Worm (Caenorhabditis elegans) whole organism, mixed stage, embryonic: ENCODE results near the gene fat-1.

Source experiments
- bed-3 ChIP-seq: fragments of 200-800 bp; sonication (Bioruptor generic); optimal IDR thresholded peaks from 3 replicates; lab custom pipeline; 2018; ENCODE audit warnings: mild to moderate bottlenecking, missing genetic modification characterization, moderate library complexity, missing compliant biosample characterization
- blmp-1 ChIP-seq: fragments of 150-350 bp; optimal IDR thresholded peaks from 2 replicates; lab custom pipeline; 2014; ENCODE audit warnings: missing biosample characterization, missing genetic modification characterization
- ceh-39 ChIP-seq: fragments of 150-350 bp; optimal IDR thresholded peaks from 2 replicates; lab custom pipeline; 2014; ENCODE audit warnings: missing biosample characterization, missing genetic modification characterization
- ceh-43 ChIP-seq: fragments of 200-800 bp; sonication (Bioruptor generic); optimal IDR thresholded peaks from 2 replicates; lab custom pipeline; 2018; ENCODE audit warnings: mild to moderate bottlenecking, missing genetic modification characterization, moderate library complexity, missing compliant biosample characterization
- ceh-83 ChIP-seq: fragments of 200-800 bp; sonication (Bioruptor generic); optimal IDR thresholded peaks from 2 replicates; lab custom pipeline; 2018; ENCODE audit warnings: mild to moderate bottlenecking, missing genetic modification characterization, missing compliant biosample characterization
- ces-1 ChIP-seq: fragments of 150-350 bp; optimal IDR thresholded peaks from 2 replicates; lab custom pipeline; 2014; ENCODE audit warnings: missing biosample characterization, missing genetic modification reagents, missing genetic modification characterization
- cnd-1 ChIP-seq: fragments of 200-800 bp; sonication (Bioruptor generic); optimal IDR thresholded peaks from 2 replicates; lab custom pipeline; 2018; ENCODE audit warnings: mild to moderate bottlenecking, missing genetic modification characterization, missing compliant biosample characterization
- drap-1 ChIP-seq: fragments of 200-800 bp; sonication (Bioruptor generic); optimal IDR thresholded peaks from 3 replicates; lab custom pipeline; 2018; ENCODE audit warnings: mild to moderate bottlenecking, missing genetic modification characterization, missing compliant biosample characterization
- elt-1 ChIP-seq: sonication (generic microtip); optimal IDR thresholded peaks from 2 replicates; lab custom pipeline; 2017; ENCODE audit warnings: missing genetic modification characterization, mild to moderate bottlenecking, missing compliant biosample characterization, antibody characterized with exemption, moderate library complexity, borderline replicate concordance; ENCODE audit not compliant: insufficient read depth
- flh-1 ChIP-seq: fragments of 200-800 bp; sonication (Bioruptor generic); optimal IDR thresholded peaks from 2 replicates; lab custom pipeline; 2018; ENCODE audit warnings: mild to moderate bottlenecking, missing genetic modification characterization, moderate library complexity, missing compliant biosample characterization
- ham-2 ChIP-seq: fragments of 200-800 bp; sonication (Bioruptor generic); optimal IDR thresholded peaks from 2 replicates; lab custom pipeline; 2018; ENCODE audit warnings: mild to moderate bottlenecking, missing genetic modification characterization, missing compliant biosample characterization
- hlh-1 ChIP-seq: fragments of 150-350 bp; optimal IDR thresholded peaks from 2 replicates; lab custom pipeline; 2014; ENCODE audit warnings: missing biosample characterization, missing genetic modification reagents, missing genetic modification characterization
- lin-13 ChIP-seq: fragments of 150-350 bp; optimal IDR thresholded peaks from 2 replicates; lab custom pipeline; 2014; ENCODE audit warnings: missing biosample characterization, missing genetic modification characterization
- lin-32 ChIP-seq: fragments of 200-800 bp; sonication (Bioruptor generic); optimal IDR thresholded peaks from 2 replicates; lab custom pipeline; 2018; ENCODE audit warnings: mild to moderate bottlenecking, missing genetic modification characterization, missing compliant biosample characterization
- lsy-2 ChIP-seq: fragments of 150-350 bp; optimal IDR thresholded peaks from 2 replicates; lab custom pipeline; 2014; ENCODE audit warnings: missing biosample characterization, missing genetic modification characterization
- mab-5 ChIP-seq: fragments of 150-350 bp; optimal IDR thresholded peaks from 2 replicates; lab custom pipeline; 2014; ENCODE audit warnings: missing biosample characterization, missing genetic modification characterization
- mep-1 ChIP-seq: fragments of 150-350 bp; optimal IDR thresholded peaks from 2 replicates; lab custom pipeline; 2017; ENCODE audit warnings: missing biosample characterization, missing genetic modification reagents, missing genetic modification characterization, inconsistent platforms
- mls-2 ChIP-seq: sonication (generic microtip); optimal IDR thresholded peaks from 2 replicates; lab custom pipeline; 2016; ENCODE audit warnings: mild to moderate bottlenecking, missing genetic modification characterization, moderate library complexity, missing compliant biosample characterization
- nhr-2 ChIP-seq: fragments of 150-350 bp; optimal IDR thresholded peaks from 2 replicates; lab custom pipeline; 2014; ENCODE audit warnings: missing biosample characterization, missing genetic modification characterization
- nhr-237 ChIP-seq: fragments of 150-350 bp; optimal IDR thresholded peaks from 2 replicates; lab custom pipeline; 2014; ENCODE audit warnings: missing biosample characterization, missing genetic modification characterization
- nhr-28 ChIP-seq: fragments of 150-350 bp; optimal IDR thresholded peaks from 2 replicates; lab custom pipeline; 2014; ENCODE audit warnings: missing biosample characterization, missing genetic modification characterization
- nhr-76 ChIP-seq: sonication (generic microtip); optimal IDR thresholded peaks from 2 replicates; lab custom pipeline; 2017; ENCODE audit warnings: missing biosample characterization, missing genetic modification characterization
- pha-4 ChIP-seq: fragments of 150-350 bp; optimal IDR thresholded peaks from 2 replicates; lab custom pipeline; 2018; ENCODE audit warnings: missing biosample characterization, missing genetic modification reagents, missing genetic modification characterization
- sem-2 ChIP-seq: fragments of 200-800 bp; sonication (Bioruptor generic); optimal IDR thresholded peaks from 2 replicates; lab custom pipeline; 2018; ENCODE audit warnings: mild to moderate bottlenecking, missing genetic modification characterization, missing compliant biosample characterization
- snpc-4 ChIP-seq: fragments of 150-350 bp; optimal IDR thresholded peaks from 2 replicates; lab custom pipeline; 2014; ENCODE audit warnings: missing biosample characterization, missing genetic modification characterization
- sptf-1 ChIP-seq: sonication (generic microtip); optimal IDR thresholded peaks from 2 replicates; lab custom pipeline; 2017; ENCODE audit warnings: mild to moderate bottlenecking, missing genetic modification characterization, moderate library complexity, missing compliant biosample characterization
- tbx-8 ChIP-seq: fragments of 200-800 bp; sonication (Bioruptor generic); optimal IDR thresholded peaks from 2 replicates; lab custom pipeline; 2018; ENCODE audit warnings: mild to moderate bottlenecking, missing genetic modification characterization, moderate library complexity, missing compliant biosample characterization
- unc-120 ChIP-seq: sonication (generic microtip); optimal IDR thresholded peaks from 2 replicates; lab custom pipeline; 2017; ENCODE audit warnings: missing genetic modification characterization, missing compliant biosample characterization; ENCODE audit not compliant: poor library complexity, severe bottlenecking
- unc-39 ChIP-seq: fragments of 150-350 bp; optimal IDR thresholded peaks from 2 replicates; lab custom pipeline; 2014; ENCODE audit warnings: missing biosample characterization, missing genetic modification characterization
- unc-62 ChIP-seq: fragments of 150-350 bp; optimal IDR thresholded peaks from 2 replicates; lab custom pipeline; 2014; ENCODE audit warnings: missing biosample characterization, missing genetic modification reagents, missing genetic modification characterization
- zip-8 ChIP-seq: fragments of 150-350 bp; optimal IDR thresholded peaks from 2 replicates; lab custom pipeline; 2014; ENCODE audit warnings: missing biosample characterization, missing genetic modification characterization
- ztf-11 ChIP-seq: fragments of 150-350 bp; optimal IDR thresholded peaks from 2 replicates; lab custom pipeline; 2014; ENCODE audit warnings: missing biosample characterization, missing genetic modification characterization

The fat-1 gene

DNA sequence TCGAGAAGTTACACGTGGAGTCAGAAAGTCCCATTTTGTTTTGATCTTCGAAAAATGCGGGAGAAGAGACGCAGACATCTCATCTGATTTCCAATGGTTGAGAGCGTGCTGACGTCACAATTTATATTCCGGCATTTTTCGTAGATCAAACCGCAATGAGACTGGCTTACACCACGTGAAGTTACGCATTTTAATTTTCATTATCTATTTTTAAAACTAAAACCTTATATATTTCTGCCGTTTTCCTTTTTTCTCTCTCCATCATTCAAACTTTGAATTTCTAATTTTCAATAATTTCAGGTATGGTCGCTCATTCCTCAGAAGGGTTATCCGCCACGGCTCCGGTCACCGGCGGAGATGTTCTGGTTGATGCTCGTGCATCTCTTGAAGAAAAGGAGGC, at the start of gene fat-1:
fat-1 (plus strand) TSS at position 301 of the 400 bp plus-strand sequence.
- no peak for TF ChIP-seq cnd-1 (tag; lab: Kevin White, UChicago)
- no peak for TF ChIP-seq nhr-2 (tag; lab: Kevin White, UChicago)
- no peak for TF ChIP-seq mls-2
- no peak for TF ChIP-seq nhr-28 (tag; lab: Kevin White, UChicago)
- TF ChIP-seq ztf-11 = no peak
- TF ChIP-seq ceh-43 (GFP tag; lab: Kevin White, UChicago) = no peak
- TF ChIP-seq sem-2 = no peak
- TF ChIP-seq zip-8 (tag; lab: Kevin White, UChicago) = no peak
- TF ChIP-seq lin-32 (GFP tag; lab: Kevin White, UChicago) = no peak
- no peak for TF ChIP-seq nhr-76 (tag; lab: Kevin White, UChicago)
- TF ChIP-seq ham-2 = no peak
- no peak for TF ChIP-seq bed-3
- TF ChIP-seq nhr-237 (tag; lab: Kevin White, UChicago) = no peak
- TF ChIP-seq flh-1 (GFP tag; lab: Kevin White, UChicago) = no peak
- no peak for TF ChIP-seq unc-62
- no peak for TF ChIP-seq ceh-83 (GFP tag; lab: Kevin White, UChicago)
- TF ChIP-seq pha-4 (tag; lab: Kevin White, UChicago) = no peak
- no peak for TF ChIP-seq ceh-39 (tag; lab: Kevin White, UChicago)
- TF ChIP-seq, all 35 proteins: peak for 0

DNA sequence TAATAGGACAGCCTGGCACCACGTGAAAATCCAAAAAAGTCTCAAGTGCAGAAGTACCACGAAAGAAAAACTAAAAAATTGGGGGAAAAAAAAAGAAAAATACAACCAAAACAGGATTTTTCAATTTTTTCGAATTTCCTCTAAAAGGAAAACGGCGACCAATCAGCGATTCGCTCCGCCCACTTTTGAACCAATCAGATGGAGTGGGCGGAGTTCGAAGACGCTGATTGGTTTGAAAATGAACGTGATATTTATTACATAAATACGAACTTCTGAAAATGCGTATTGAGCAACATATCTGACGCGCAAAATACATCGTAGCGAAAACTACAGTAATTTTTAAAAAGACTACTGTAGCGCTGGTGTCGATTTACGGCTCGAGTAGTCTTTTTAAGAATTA, 47.1 kb upstream of the fat-1 start:
- TF ChIP-seq drap-1 (GFP tag; lab: Kevin White, UChicago) (no peak), nhr-237 (tag; lab: Kevin White, UChicago) (no peak), hlh-1 (tag; lab: Kevin White, UChicago) (no peak), lin-13 (no peak), ztf-11 (no peak), cnd-1 (tag; lab: Kevin White, UChicago) (no peak), tbx-8 (GFP tag; lab: Kevin White, UChicago) (no peak)

DNA sequence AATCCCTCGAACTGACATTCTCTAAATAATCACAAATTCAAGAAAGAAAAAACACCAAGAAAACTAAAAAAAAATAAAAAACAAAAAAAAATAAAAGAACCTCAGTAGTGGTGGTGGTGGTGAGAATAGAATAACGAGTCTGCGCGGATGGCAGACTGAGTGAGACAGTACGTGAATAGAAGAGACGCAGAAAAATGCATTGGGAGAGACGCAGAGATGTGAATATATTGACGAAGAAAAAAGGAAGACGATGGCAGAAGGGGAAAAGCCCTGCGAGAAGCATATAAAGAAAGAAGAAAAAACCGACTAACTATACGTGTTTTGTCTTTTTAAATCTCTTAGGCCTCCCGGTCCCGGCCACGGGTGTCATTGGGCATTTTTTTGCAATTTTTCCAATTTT, 43.0 kb upstream of the fat-1 start, which contains the start of gene unc-26:
unc-26 (minus strand) TSS at position 23 of the 400 bp plus-strand sequence.
- no peak for TF ChIP-seq unc-62
- TF ChIP-seq ham-2 = no peak
- TF ChIP-seq sem-2 = no peak
- peak; percentile 28 for TF ChIP-seq sptf-1 (tag; lab: Kevin White, UChicago)
- peak; percentile 74 for TF ChIP-seq ces-1 (GFP tag; lab: Kevin White, UChicago)

DNA sequence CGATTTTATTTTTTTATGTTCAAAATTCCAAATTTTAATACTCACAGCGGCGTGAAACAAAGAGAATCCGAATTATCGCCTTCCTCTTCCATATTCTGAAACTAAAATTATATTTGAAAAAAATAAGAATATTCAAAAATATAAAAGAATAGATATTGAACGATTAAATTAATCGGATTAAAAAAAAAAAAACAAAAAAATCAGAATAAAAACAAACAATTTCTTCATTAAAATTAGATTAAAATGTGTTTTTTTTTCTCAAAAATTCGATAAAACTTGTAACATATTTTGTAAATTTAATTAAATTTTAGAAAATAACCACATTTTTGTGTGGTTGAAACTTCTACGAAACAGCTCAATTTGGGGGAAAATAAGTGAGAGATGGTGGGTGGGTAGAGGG, 32.7 kb upstream of the fat-1 start, which contains the start of gene cpsf-3:
cpsf-3 (minus strand) TSS at position 101 of the 400 bp plus-strand sequence.
- no peak for TF ChIP-seq mep-1 (tag; lab: Kevin White, UChicago)
- TF ChIP-seq ham-2 = no peak
- no peak for TF ChIP-seq nhr-237 (tag; lab: Kevin White, UChicago)
- TF ChIP-seq lsy-2 (tag; lab: Kevin White, UChicago) = no peak
- TF ChIP-seq ceh-43 (GFP tag; lab: Kevin White, UChicago) = no peak
- no peak for TF ChIP-seq unc-39

DNA sequence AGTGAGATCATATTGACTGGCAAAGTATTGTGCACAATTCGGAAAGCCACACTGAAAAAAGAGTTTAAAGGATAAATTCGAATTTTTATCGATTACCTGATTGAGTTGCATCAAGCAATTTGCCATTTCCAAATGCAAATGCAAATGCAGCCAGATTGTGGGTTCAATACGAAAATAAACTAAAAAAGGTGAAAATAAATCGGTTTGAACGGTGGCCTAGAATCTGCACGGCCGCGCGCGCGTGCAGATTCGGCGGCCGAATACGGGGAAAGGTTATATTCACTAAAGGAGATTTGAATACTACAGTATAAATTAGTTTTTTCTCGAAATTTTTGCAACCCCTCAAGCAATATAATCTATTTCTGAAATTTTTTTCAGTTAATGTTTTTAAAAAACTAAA, 26.1 kb upstream of the fat-1 start, which contains the start of gene Y67H2A.10:
Y67H2A.10 (minus strand) TSS at position 184 of the 400 bp plus-strand sequence.
- TF ChIP-seq unc-120 = peak; percentile 83
- no peak for TF ChIP-seq bed-3

DNA sequence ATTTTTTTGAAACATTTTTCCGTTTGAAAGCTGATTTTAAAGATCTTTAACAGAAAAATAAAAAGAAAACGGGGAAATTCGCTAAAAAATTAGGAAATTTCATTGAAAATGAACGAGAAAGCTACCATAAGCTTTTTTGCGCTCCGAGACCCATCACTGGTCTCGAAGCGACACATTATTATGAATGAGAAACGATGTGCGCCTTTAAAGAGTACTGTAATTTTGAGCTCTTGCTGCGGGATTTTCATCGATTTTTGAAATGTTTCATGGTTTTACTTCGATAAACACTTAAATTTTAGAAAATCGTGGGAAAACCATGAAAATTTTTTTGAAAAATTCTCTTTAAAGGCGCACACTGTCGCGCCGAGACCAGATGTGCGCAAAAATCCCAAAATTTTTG, 25.2 kb upstream of the fat-1 start:
- TF ChIP-seq elt-1 (no peak), zip-8 (tag; lab: Kevin White, UChicago) (no peak), unc-39 (no peak), snpc-4 (tag; lab: Kevin White, UChicago) (no peak), unc-120 (no peak), flh-1 (GFP tag; lab: Kevin White, UChicago) (no peak), mep-1 (tag; lab: Kevin White, UChicago) (no peak), lin-32 (GFP tag; lab: Kevin White, UChicago) (no peak), mab-5 (tag; lab: Kevin White, UChicago) (no peak), ham-2 (no peak), ceh-39 (tag; lab: Kevin White, UChicago) (no peak), bed-3 (no peak), nhr-28 (tag; lab: Kevin White, UChicago) (no peak), tbx-8 (GFP tag; lab: Kevin White, UChicago) (no peak), blmp-1 (tag; lab: Kevin White, UChicago) (no peak)
